Fruit fly (Drosophila melanogaster) whole organism, adult: ENCODE results near the gene salt.

Experiments
- CG11617 ChIP-seq: fragments of 200-800 bp; sonication (Bioruptor generic); optimal IDR thresholded peaks from 2 replicates; lab custom pipeline; 2017; ENCODE audit warnings: mild to moderate bottlenecking, missing biosample characterization, missing genetic modification reagents, missing genetic modification characterization
- CG12768 ChIP-seq: fragments of 200-800 bp; sonication (Bioruptor generic); optimal IDR thresholded peaks from 2 replicates; lab custom pipeline; 2017; ENCODE audit warnings: missing biosample characterization, missing genetic modification characterization, mild to moderate bottlenecking, moderate library complexity, missing genetic modification reagents
- CG14711 ChIP-seq: fragments of 200-800 bp; sonication (Bioruptor generic); optimal IDR thresholded peaks from 2 replicates; lab custom pipeline; 2018; ENCODE audit warnings: missing biosample characterization, mild to moderate bottlenecking, missing genetic modification characterization, moderate library complexity
- CG1620 ChIP-seq: fragments of 200-800 bp; sonication (Bioruptor generic); optimal IDR thresholded peaks from 2 replicates; lab custom pipeline; 2016; ENCODE audit warnings: missing biosample characterization, missing genetic modification characterization
- CG33017 ChIP-seq: fragments of 200-800 bp; sonication (Bioruptor generic); optimal IDR thresholded peaks from 2 replicates; lab custom pipeline; 2018; ENCODE audit warnings: missing biosample characterization, mild to moderate bottlenecking, missing genetic modification characterization, moderate library complexity
- CG5204 ChIP-seq: fragments of 200-800 bp; sonication (Bioruptor generic); optimal IDR thresholded peaks from 2 replicates; lab custom pipeline; 2016; ENCODE audit warnings: missing biosample characterization, missing genetic modification characterization
- CG7045 ChIP-seq: fragments of 200-800 bp; sonication (Bioruptor generic); optimal IDR thresholded peaks from 2 replicates; lab custom pipeline; 2017; ENCODE audit warnings: missing biosample characterization, mild to moderate bottlenecking, missing genetic modification characterization
- CG7101 ChIP-seq: fragments of 200-800 bp; sonication (Bioruptor generic); optimal IDR thresholded peaks from 2 replicates; lab custom pipeline; 2018; ENCODE audit warnings: missing biosample characterization, mild to moderate bottlenecking, missing genetic modification characterization, moderate library complexity
- Clk ChIP-seq: fragments of 200-800 bp; sonication (Bioruptor generic); optimal IDR thresholded peaks from 2 replicates; lab custom pipeline; 2017; ENCODE audit warnings: missing biosample characterization, missing genetic modification characterization
- Crg-1 ChIP-seq: fragments of 200-800 bp; sonication (Bioruptor generic); optimal IDR thresholded peaks from 2 replicates; lab custom pipeline; 2016; ENCODE audit warnings: missing biosample characterization, missing genetic modification characterization
- Hr96 ChIP-seq: fragments of 200-800 bp; sonication (Bioruptor generic); optimal IDR thresholded peaks from 2 replicates; lab custom pipeline; 2016; ENCODE audit warnings: missing biosample characterization, missing genetic modification characterization
- Mnt ChIP-seq: fragments of 200-800 bp; sonication (Bioruptor generic); optimal IDR thresholded peaks from 2 replicates; lab custom pipeline; 2016; ENCODE audit warnings: missing biosample characterization, mild to moderate bottlenecking, missing genetic modification characterization
- bab1 ChIP-seq: fragments of 200-800 bp; sonication (Bioruptor generic); optimal IDR thresholded peaks from 3 replicates; lab custom pipeline; 2019; ENCODE audit warnings: missing biosample characterization, mild to moderate bottlenecking, missing genetic modification characterization, moderate library complexity
- cic ChIP-seq: fragments of 200-800 bp; sonication (Bioruptor generic); optimal IDR thresholded peaks from 2 replicates; lab custom pipeline; 2017; ENCODE audit warnings: missing biosample characterization, mild to moderate bottlenecking, missing genetic modification characterization, moderate library complexity
- cnc ChIP-seq, 2 experiments: fragments of >200 bp; optimal IDR thresholded peaks; 2 replicates each; lab custom pipeline; 2017
- kay ChIP-seq: fragments of 200-800 bp; sonication (Bioruptor generic); peaks from one replicate; lab custom pipeline; 2016; ENCODE audit warnings: missing biosample characterization, missing genetic modification characterization, borderline replicate concordance
- ovo ChIP-seq: fragments of 200-800 bp; sonication (Bioruptor generic); optimal IDR thresholded peaks from 2 replicates; lab custom pipeline; 2016; ENCODE audit warnings: missing biosample characterization, missing genetic modification characterization
- pad ChIP-seq: fragments of 200-800 bp; sonication (Bioruptor generic); optimal IDR thresholded peaks from 3 replicates; lab custom pipeline; 2017; ENCODE audit warnings: missing biosample characterization, missing genetic modification characterization, mild to moderate bottlenecking, moderate library complexity, missing genetic modification reagents
- tj ChIP-seq: fragments of 200-800 bp; sonication (Bioruptor generic); optimal IDR thresholded peaks from 3 replicates; lab custom pipeline; 2017; ENCODE audit warnings: missing biosample characterization, mild to moderate bottlenecking, missing genetic modification characterization, moderate library complexity
- toe ChIP-seq: fragments of 200-800 bp; sonication (Bioruptor generic); optimal IDR thresholded peaks from 2 replicates; lab custom pipeline; 2016; ENCODE audit warnings: missing biosample characterization, missing genetic modification characterization

salt gene

dm6 chr3R:31709769-31710168, 44.7 kb downstream of the salt start:
- TF ChIP-seq CG7045 (GFP tag; lab: Kevin White, UChicago) (no peak), Hr96 (no peak), tj (GFP tag; lab: Kevin White, UChicago) (no peak), toe (GFP tag; lab: Kevin White, UChicago) (no peak), Clk (GFP tag; lab: Kevin White, UChicago) (no peak)

DNA sequence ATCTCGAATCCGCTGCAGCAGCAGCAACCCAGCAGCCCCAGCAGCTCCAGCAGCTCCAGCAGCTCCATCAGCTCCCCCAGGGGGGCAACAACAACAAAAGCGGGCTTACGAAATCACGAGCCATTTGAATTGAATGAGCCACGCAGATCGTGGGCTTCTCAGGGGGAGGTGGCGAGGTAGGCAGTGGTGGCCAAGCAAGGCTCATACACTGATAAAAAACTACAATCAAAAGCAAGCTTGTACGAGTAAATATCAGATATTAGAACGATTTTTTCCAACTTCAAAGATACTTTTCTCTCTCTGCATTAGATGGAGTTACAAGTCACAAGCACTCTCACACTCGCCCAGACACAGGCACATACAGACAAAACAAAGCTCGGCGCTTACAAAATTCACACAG, 45.4 kb downstream of the salt start:
- no peak for TF ChIP-seq toe (GFP tag; lab: Kevin White, UChicago)
- no peak for TF ChIP-seq cnc (optimal IDR thresholded peaks at IDR 0.05; lab: Kevin White, UChicago)
- no peak for TF ChIP-seq CG1620 (GFP tag; lab: Kevin White, UChicago)
- no peak for TF ChIP-seq cic (GFP tag; lab: Kevin White, UChicago)
- TF ChIP-seq CG14711 (tag; lab: Kevin White, UChicago): no peak
- no peak for TF ChIP-seq Mnt (GFP tag; lab: Kevin White, UChicago)
- no peak for TF ChIP-seq CG11617 (GFP tag; lab: Kevin White, UChicago)
- TF ChIP-seq Hr96: no peak

DNA sequence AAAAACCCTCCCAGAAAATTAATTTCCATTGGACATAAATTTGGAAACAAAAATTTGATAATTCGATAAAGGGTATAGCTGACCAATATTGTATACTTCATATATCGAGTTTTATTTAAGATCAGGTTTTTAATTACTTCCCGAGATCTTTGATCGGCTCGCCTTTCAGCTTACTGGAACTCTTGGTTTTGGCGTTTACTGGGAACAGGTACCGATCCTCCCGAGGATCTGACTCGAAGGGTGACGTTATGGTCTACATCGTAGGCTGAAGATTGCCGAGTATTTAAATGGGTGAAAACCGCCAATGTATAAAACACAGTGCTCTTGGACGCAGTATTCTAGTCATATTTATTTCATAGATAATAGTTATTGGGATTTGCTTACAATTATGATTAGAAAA, 46.3 kb downstream of the salt start, which contains the start of gene CG42693:
TSS of gene CG42693 (minus strand) at position 101 of the 400 bp plus-strand sequence.
- TF ChIP-seq ovo (GFP tag; lab: Kevin White, UChicago): no peak
- no peak for TF ChIP-seq CG5204
- TF ChIP-seq CG7101 (tag; lab: Kevin White, UChicago): no peak

DNA sequence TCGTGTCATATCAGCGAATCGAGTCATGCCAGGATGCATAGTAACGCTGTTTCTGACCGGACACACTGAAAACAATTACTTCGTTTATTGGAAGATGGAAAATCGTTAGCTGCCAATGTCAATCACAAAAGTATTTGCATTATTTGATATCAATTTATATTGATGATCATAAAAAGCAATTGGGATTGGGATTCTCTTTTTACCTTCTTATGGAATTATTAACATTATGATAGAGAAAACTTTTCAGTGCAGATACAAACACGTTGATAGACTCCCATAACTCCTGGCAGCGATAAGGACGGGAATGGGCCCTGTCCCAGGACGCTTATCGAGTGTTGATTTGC, 47.6 kb downstream of the salt start:
- TF ChIP-seq CG12768 (GFP tag; lab: Kevin White, UChicago) (no peak), CG33017 (tag; lab: Kevin White, UChicago) (no peak), kay (GFP tag; lab: Kevin White, UChicago) (no peak), cnc (optimal IDR thresholded peaks at IDR 0.05; lab: Kevin White, UChicago) (no peak), CG11617 (GFP tag; lab: Kevin White, UChicago) (no peak), CG7101 (tag; lab: Kevin White, UChicago) (no peak)

DNA sequence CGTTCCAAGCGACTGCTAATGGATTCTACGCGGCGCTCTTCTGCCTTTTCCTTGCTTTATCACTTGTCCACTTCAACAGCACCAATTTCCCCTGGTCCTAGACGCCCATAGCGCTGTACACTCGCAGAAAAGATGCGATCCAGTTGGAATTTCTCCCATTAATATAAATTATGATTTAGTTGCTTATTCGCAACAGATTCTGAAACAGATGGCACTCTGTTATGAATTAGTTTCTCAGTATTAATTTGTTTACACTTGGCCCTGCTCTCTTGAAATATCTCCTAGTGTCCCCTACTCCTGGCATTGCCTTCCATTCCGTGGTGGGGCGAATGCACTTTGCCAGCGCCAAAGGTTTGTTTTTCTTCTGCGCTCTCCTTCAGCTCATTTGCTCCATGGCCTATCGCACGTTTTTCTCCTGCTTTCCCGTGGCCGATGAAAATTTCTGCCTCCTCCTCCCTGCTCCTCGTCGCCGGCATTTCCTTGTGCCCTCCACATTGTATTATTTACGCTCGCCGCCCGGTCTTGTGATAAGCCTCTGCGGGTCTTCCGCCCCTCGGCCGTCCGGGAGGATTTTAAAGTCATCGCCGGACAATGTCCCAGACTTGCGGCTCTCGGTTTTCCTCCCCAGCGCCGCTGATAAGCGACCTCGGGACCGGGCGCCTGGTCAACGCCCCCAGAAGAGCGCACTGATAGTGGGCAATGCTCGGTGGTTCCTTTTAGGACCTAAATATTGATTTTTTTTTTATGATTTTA, 48.2 kb downstream of the salt start:
- TF ChIP-seq Crg-1 (no peak), toe (GFP tag; lab: Kevin White, UChicago) (no peak)

dm6 chr3R:31704524-31705215, 49.8 kb downstream of the salt start:
- no peak for TF ChIP-seq Clk (GFP tag; lab: Kevin White, UChicago)
- TF ChIP-seq ovo (GFP tag; lab: Kevin White, UChicago): no peak
- TF ChIP-seq CG14711 (tag; lab: Kevin White, UChicago): no peak
- TF ChIP-seq Mnt (GFP tag; lab: Kevin White, UChicago): no peak
- no peak for TF ChIP-seq Crg-1
- no peak for TF ChIP-seq cic (GFP tag; lab: Kevin White, UChicago)
- no peak for TF ChIP-seq pad (GFP tag; lab: Kevin White, UChicago)
- TF ChIP-seq CG33017 (tag; lab: Kevin White, UChicago): no peak
- TF ChIP-seq CG5204: no peak
- TF ChIP-seq Hr96: no peak
- no peak for TF ChIP-seq tj (GFP tag; lab: Kevin White, UChicago)
- TF ChIP-seq bab1: no peak
- TF ChIP-seq CG12768 (GFP tag; lab: Kevin White, UChicago): no peak
- no peak for TF ChIP-seq toe (GFP tag; lab: Kevin White, UChicago)
- no peak for TF ChIP-seq CG7101 (tag; lab: Kevin White, UChicago)
- no peak for TF ChIP-seq CG1620 (GFP tag; lab: Kevin White, UChicago)
- no peak for TF ChIP-seq kay (GFP tag; lab: Kevin White, UChicago)

DNA sequence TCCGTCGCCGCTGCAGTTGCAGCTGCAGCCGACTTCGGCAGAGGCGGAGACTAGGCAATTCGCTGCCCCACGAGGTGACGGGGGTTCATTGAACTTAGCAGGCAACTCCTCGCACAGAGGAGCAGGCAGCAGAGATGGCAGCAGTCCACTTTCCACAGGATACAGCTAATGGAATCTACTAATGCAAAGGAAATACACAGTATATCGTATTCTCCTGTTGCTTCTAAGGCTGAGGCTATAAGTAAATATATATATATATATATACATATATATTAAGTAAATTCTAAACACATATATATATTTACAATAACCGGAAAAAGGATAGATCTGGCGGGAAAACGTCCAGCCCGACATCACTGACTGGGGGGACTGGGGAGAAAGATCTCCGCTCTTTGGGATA, 51.1 kb downstream of the salt start:
- no peak for TF ChIP-seq bab1
- TF ChIP-seq Clk (GFP tag; lab: Kevin White, UChicago): no peak

dm6 chr3R:31701934-31702333, 52.6 kb downstream of the salt start:
- TF ChIP-seq CG5204: no peak
- TF ChIP-seq Mnt (GFP tag; lab: Kevin White, UChicago): no peak
- TF ChIP-seq pad (GFP tag; lab: Kevin White, UChicago): no peak
- TF ChIP-seq CG7045 (GFP tag; lab: Kevin White, UChicago): no peak
- TF ChIP-seq cic (GFP tag; lab: Kevin White, UChicago): no peak
- no peak for TF ChIP-seq Crg-1
- TF ChIP-seq bab1: no peak
- no peak for TF ChIP-seq CG14711 (tag; lab: Kevin White, UChicago)
- TF ChIP-seq cnc (optimal IDR thresholded peaks at IDR 0.05; lab: Kevin White, UChicago): no peak
- TF ChIP-seq tj (GFP tag; lab: Kevin White, UChicago): no peak
- TF ChIP-seq toe (GFP tag; lab: Kevin White, UChicago): no peak
- no peak for TF ChIP-seq CG11617 (GFP tag; lab: Kevin White, UChicago)
- TF ChIP-seq CG33017 (tag; lab: Kevin White, UChicago): no peak
- no peak for TF ChIP-seq ovo (GFP tag; lab: Kevin White, UChicago)
- no peak for TF ChIP-seq Hr96
- no peak for TF ChIP-seq kay (GFP tag; lab: Kevin White, UChicago)
- no peak for TF ChIP-seq CG1620 (GFP tag; lab: Kevin White, UChicago)
- TF ChIP-seq CG12768 (GFP tag; lab: Kevin White, UChicago): no peak
- TF ChIP-seq Clk (GFP tag; lab: Kevin White, UChicago): no peak
- no peak for TF ChIP-seq CG7101 (tag; lab: Kevin White, UChicago)
